Fruit fly (Drosophila melanogaster) whole organism, embryonic: ENCODE measurements around the gene CG1774.

Experiments
- B-H1 ChIP-seq: fragments of 200-800 bp; sonication (Bioruptor generic); IDR thresholded peaks from 3 replicates; pipeline ENCODE4 v1.3.6; 2022; ENCODE audit warnings: missing biosample characterization, missing genetic modification characterization
- CG10274 ChIP-seq: fragments of 200-800 bp; sonication (Bioruptor generic); optimal IDR thresholded peaks from 3 replicates; lab custom pipeline; 2017; ENCODE audit warnings: missing biosample characterization, mild to moderate bottlenecking, missing genetic modification characterization
- CG10431 ChIP-seq: fragments of 200-800 bp; sonication (Bioruptor generic); optimal IDR thresholded peaks from 3 replicates; lab custom pipeline; 2018; ENCODE audit warnings: missing biosample characterization, mild to moderate bottlenecking, missing genetic modification characterization
- CG11398 ChIP-seq: fragments of 200-800 bp; sonication (Bioruptor generic); optimal IDR thresholded peaks from 2 replicates; lab custom pipeline; 2016; ENCODE audit warnings: missing biosample characterization, missing genetic modification characterization
- CG12155 ChIP-seq: fragments of 200-800 bp; sonication (Bioruptor generic); optimal IDR thresholded peaks from 3 replicates; lab custom pipeline; 2016; ENCODE audit warnings: missing biosample characterization, missing genetic modification characterization
- CG12299 ChIP-seq: fragments of 200-800 bp; sonication (Bioruptor generic); optimal IDR thresholded peaks from 2 replicates; lab custom pipeline; 2018; ENCODE audit warnings: missing biosample characterization, mild to moderate bottlenecking, missing genetic modification characterization
- CG13296 ChIP-seq: fragments of 200-800 bp; sonication (Bioruptor generic); optimal IDR thresholded peaks from 3 replicates; lab custom pipeline; 2018; ENCODE audit warnings: missing biosample characterization, mild to moderate bottlenecking, missing genetic modification characterization
- CG15269 ChIP-seq: fragments of 200-800 bp; sonication (Bioruptor generic); optimal IDR thresholded peaks from 2 replicates; lab custom pipeline; 2018; ENCODE audit warnings: missing biosample characterization, mild to moderate bottlenecking, missing genetic modification characterization, moderate library complexity
- CG16863 ChIP-seq: fragments of 200-800 bp; sonication (Bioruptor generic); optimal IDR thresholded peaks from 3 replicates; lab custom pipeline; 2016; ENCODE audit warnings: missing biosample characterization, missing genetic modification characterization
- CG17829 ChIP-seq: fragments of 200-800 bp; optimal IDR thresholded peaks from 2 replicates; lab custom pipeline; 2019; ENCODE audit warnings: missing biosample characterization, mild to moderate bottlenecking, missing genetic modification characterization, moderate library complexity
- CG2120 ChIP-seq: fragments of 200-800 bp; sonication (Bioruptor generic); optimal IDR thresholded peaks from 3 replicates; lab custom pipeline; 2016; ENCODE audit warnings: missing biosample characterization, missing genetic modification characterization
- CG34376 ChIP-seq: fragments of 200-800 bp; sonication (Bioruptor generic); optimal IDR thresholded peaks from 2 replicates; lab custom pipeline; 2018; ENCODE audit warnings: missing biosample characterization, mild to moderate bottlenecking, missing genetic modification characterization
- CG3726 ChIP-seq: fragments of 200-800 bp; sonication (Bioruptor generic); IDR thresholded peaks from 3 replicates; pipeline ENCODE4, ENCODE4 v1.3.6; 2022; ENCODE audit warnings: missing biosample characterization, missing genetic modification characterization
- CG4404 ChIP-seq: fragments of 200-800 bp; sonication (Bioruptor generic); IDR thresholded peaks from 2 replicates; pipeline ENCODE4 v1.3.6; 2022; ENCODE audit warnings: missing biosample characterization, missing genetic modification characterization
- CG6683 ChIP-seq: fragments of 200-800 bp; sonication (Bioruptor generic); optimal IDR thresholded peaks from 2 replicates; lab custom pipeline; 2017; ENCODE audit warnings: missing biosample characterization, mild to moderate bottlenecking, missing genetic modification characterization, missing genetic modification reagents
- CG6854 ChIP-seq: fragments of 200-800 bp; sonication (Bioruptor generic); optimal IDR thresholded peaks from 3 replicates; lab custom pipeline; 2017; ENCODE audit warnings: missing biosample characterization, mild to moderate bottlenecking, missing genetic modification characterization
- CG7372 ChIP-seq: fragments of 200-800 bp; sonication (Bioruptor generic); IDR thresholded peaks from 2 replicates; pipeline ENCODE4 v1.3.6; 2022; ENCODE audit warnings: missing biosample characterization, missing genetic modification characterization
- CG7556 ChIP-seq: fragments of 200-800 bp; sonication (Bioruptor generic); optimal IDR thresholded peaks from 2 replicates; lab custom pipeline; 2017; ENCODE audit warnings: missing biosample characterization, mild to moderate bottlenecking, missing genetic modification characterization
- CG7839 ChIP-seq: fragments of 200-800 bp; sonication (Bioruptor generic); optimal IDR thresholded peaks from 3 replicates; lab custom pipeline; 2018; ENCODE audit warnings: missing biosample characterization, mild to moderate bottlenecking, missing genetic modification characterization, moderate library complexity
- CG8290 ChIP-seq, 3 experiments: fragments of 200-800 bp; sonication (Bioruptor generic); optimal IDR thresholded peaks; 2 replicates each; lab custom pipeline; 2016 to 2019; ENCODE audit warnings: missing biosample characterization in 3 of 3, missing genetic modification characterization in 3 of 3, mild to moderate bottlenecking in 2 of 3, moderate library complexity in 1 of 3
- CG9215 ChIP-seq: fragments of 200-800 bp; sonication (Bioruptor generic); IDR thresholded peaks from 2 replicates; pipeline ENCODE4 v1.3.6; 2022; ENCODE audit warnings: missing biosample characterization, missing genetic modification characterization
- Dbx ChIP-seq: fragments of 200-800 bp; sonication (Bioruptor generic); IDR thresholded peaks from 3 replicates; pipeline ENCODE4 v1.3.6; 2022; ENCODE audit warnings: missing biosample characterization, missing genetic modification characterization
- Dfd ChIP-seq, 2 experiments: fragments of >200 bp; optimal IDR thresholded peaks; 2 replicates each; lab custom pipeline; 2017; ENCODE audit warnings: missing biosample characterization in 2 of 2, missing genetic modification characterization in 2 of 2
- Drgx ChIP-seq: fragments of 200-800 bp; sonication (Bioruptor generic); IDR thresholded peaks from 2 replicates; pipeline ENCODE4 v1.3.6; 2022; ENCODE audit warnings: missing biosample characterization, missing genetic modification characterization
- Jarid2 ChIP-seq: fragments of 200-800 bp; sonication (Bioruptor generic); optimal IDR thresholded peaks from 3 replicates; lab custom pipeline; 2017; ENCODE audit warnings: mild to moderate bottlenecking, missing biosample characterization, missing genetic modification reagents, missing genetic modification characterization
- MESR4 ChIP-seq: fragments of 200-800 bp; sonication (Bioruptor generic); optimal IDR thresholded peaks from 2 replicates; lab custom pipeline; 2018; ENCODE audit warnings: missing biosample characterization, mild to moderate bottlenecking, missing genetic modification characterization, moderate library complexity
- Max ChIP-seq: fragments of 200-800 bp; sonication (Bioruptor generic); optimal IDR thresholded peaks from 2 replicates; lab custom pipeline; 2016; ENCODE audit warnings: missing biosample characterization, mild to moderate bottlenecking, missing genetic modification characterization
- Med ChIP-seq: fragments of 200-800 bp; sonication (Bioruptor generic); peaks from one replicate; lab custom pipeline; 2016; ENCODE audit warnings: missing biosample characterization, missing genetic modification characterization, mild to moderate bottlenecking, inconsistent platforms, moderate library complexity
- NC2α ChIP-seq: fragments of 200-800 bp; sonication (Bioruptor generic); optimal IDR thresholded peaks from 2 replicates; lab custom pipeline; 2016; ENCODE audit warnings: missing biosample characterization, missing genetic modification characterization
- Neu2 ChIP-seq: fragments of 200-800 bp; sonication (Bioruptor generic); optimal IDR thresholded peaks from 3 replicates; lab custom pipeline; 2016; ENCODE audit warnings: missing biosample characterization, missing genetic modification characterization, borderline replicate concordance
- Oli ChIP-seq: fragments of 200-800 bp; sonication (Bioruptor generic); optimal IDR thresholded peaks from 2 replicates; lab custom pipeline; 2018; ENCODE audit warnings: missing biosample characterization, mild to moderate bottlenecking, missing genetic modification characterization, moderate library complexity
- Six4 ChIP-seq: fragments of 200-800 bp; sonication (Bioruptor generic); optimal IDR thresholded peaks from 2 replicates; lab custom pipeline; 2016; ENCODE audit warnings: missing biosample characterization, missing genetic modification characterization
- Trl ChIP-seq, 3 experiments: fragments of >200 bp in 2 of 3; fragments of 200-800 bp in 1 of 3; sonication (Bioruptor generic) in 1 of 3; optimal IDR thresholded peaks; 2 replicates in 1 of 3; 3 replicates in 2 of 3; lab custom pipeline; 2016 to 2017; ENCODE audit warnings: missing biosample characterization in 1 of 3, missing genetic modification characterization in 1 of 3
- cg ChIP-seq: fragments of 200-800 bp; sonication (Bioruptor generic); optimal IDR thresholded peaks from 3 replicates; lab custom pipeline; 2019; ENCODE audit warnings: missing biosample characterization, mild to moderate bottlenecking, missing genetic modification characterization, moderate library complexity
- corto ChIP-seq: fragments of 200-800 bp; sonication (Bioruptor generic); optimal IDR thresholded peaks from 2 replicates; lab custom pipeline; 2016; ENCODE audit warnings: missing biosample characterization, mild to moderate bottlenecking, missing genetic modification characterization, moderate library complexity
- dpn ChIP-seq, 2 experiments: fragments of 200-800 bp; sonication (Bioruptor generic); optimal IDR thresholded peaks; 3 replicates each; lab custom pipeline; 2016; ENCODE audit warnings: missing biosample characterization in 2 of 2, missing genetic modification characterization in 2 of 2
- esg ChIP-seq: fragments of 200-800 bp; sonication (Bioruptor generic); conservative IDR thresholded peaks from 2 replicates; pipeline ENCODE4 v1.3.6; 2022; ENCODE audit warnings: missing biosample characterization, missing genetic modification characterization
- ewg ChIP-seq: fragments of 200-800 bp; sonication (Bioruptor generic); optimal IDR thresholded peaks from 3 replicates; lab custom pipeline; 2017; ENCODE audit warnings: mild to moderate bottlenecking, missing biosample characterization, missing genetic modification reagents, missing genetic modification characterization
- gro ChIP-seq: fragments of 200-800 bp; sonication (Bioruptor generic); optimal IDR thresholded peaks from 2 replicates; lab custom pipeline; 2016; ENCODE audit warnings: missing biosample characterization, missing genetic modification characterization
- pb ChIP-seq: fragments of 200-800 bp; sonication (Bioruptor generic); optimal IDR thresholded peaks from 3 replicates; lab custom pipeline; 2016; ENCODE audit warnings: missing biosample characterization, missing genetic modification characterization
- pnt ChIP-seq: fragments of 200-800 bp; sonication (Bioruptor generic); optimal IDR thresholded peaks from 3 replicates; lab custom pipeline; 2016; ENCODE audit warnings: missing biosample characterization, missing genetic modification characterization
- slbo ChIP-seq: fragments of 200-800 bp; sonication (Bioruptor generic); IDR thresholded peaks from 2 replicates; pipeline ENCODE4 v1.3.6; 2022; ENCODE audit warnings: missing biosample characterization, missing genetic modification characterization
- so ChIP-seq: fragments of 200-800 bp; sonication (Bioruptor generic); IDR thresholded peaks from 3 replicates; pipeline ENCODE4 v1.3.6; 2022; ENCODE audit warnings: missing biosample characterization, missing genetic modification characterization
- z ChIP-seq: fragments of 200-800 bp; sonication (Bioruptor generic); IDR thresholded peaks from 3 replicates; pipeline ENCODE4 v1.3.6; 2022; ENCODE audit warnings: missing biosample characterization, missing genetic modification characterization
- zen ChIP-seq: fragments of 200-800 bp; sonication (Bioruptor generic); optimal IDR thresholded peaks from 3 replicates; lab custom pipeline; 2018; ENCODE audit warnings: missing biosample characterization, mild to moderate bottlenecking, missing genetic modification characterization, moderate library complexity

Gene CG1774

DNA sequence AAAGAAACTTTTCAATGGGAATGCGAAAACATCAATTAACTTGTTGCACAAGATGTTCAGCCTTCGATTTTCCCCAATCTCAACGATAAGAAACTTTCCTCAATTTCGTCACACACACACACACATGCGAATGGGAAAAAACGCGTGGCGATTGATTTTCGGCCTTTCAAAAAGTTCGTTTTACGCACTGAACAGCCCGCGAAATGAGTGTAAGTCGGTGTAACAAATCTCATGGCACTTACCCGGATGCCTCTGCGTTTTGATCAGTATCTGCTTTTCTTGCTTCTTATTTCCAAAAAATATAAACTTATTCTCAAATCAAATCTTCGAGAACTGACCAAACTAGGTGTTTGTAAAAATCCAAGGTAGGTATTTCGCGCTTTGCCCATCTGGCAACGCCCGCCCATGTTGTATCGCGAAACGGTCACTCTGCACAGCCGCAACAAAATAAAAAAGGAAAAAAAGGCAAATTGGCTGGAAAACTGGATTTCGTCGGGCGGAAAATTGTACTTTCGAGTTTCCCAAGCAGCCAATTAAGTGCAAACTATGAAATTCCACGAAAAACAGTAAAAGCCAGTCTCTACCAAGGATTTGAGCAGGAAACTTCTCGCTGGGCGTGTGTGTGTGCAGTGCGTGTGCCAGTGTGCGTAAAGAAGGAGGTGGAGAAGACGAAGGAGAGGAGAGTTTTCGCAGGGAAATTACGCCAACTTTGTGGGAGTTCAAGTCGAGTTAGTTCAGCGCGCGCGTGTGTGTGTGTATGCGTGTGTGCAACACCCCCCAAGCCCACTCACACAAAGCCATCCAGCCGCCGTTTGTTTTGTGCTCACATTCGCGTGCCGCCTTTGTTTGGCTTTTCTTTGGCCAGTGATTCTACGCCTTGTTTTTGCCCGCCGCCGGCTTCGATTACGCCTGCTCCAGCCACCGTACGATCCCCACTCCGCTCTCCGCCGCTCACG, 18.3 kb downstream of the CG1774 start, which contains the start of gene Med (continued):
- no peak for TF ChIP-seq Six4 (GFP tag; lab: Kevin White, UChicago)
- no peak for TF ChIP-seq CG7556
- no peak for TF ChIP-seq NC2α (GFP tag; lab: Kevin White, UChicago)
- TF ChIP-seq CG10274 (GFP tag; lab: Kevin White, UChicago), result no peak
- TF ChIP-seq pb (GFP tag; lab: Kevin White, UChicago), result no peak
- TF ChIP-seq MESR4 (GFP tag; lab: Kevin White, UChicago), result peak; percentile 79
- TF ChIP-seq CG13296, result no peak
- TF ChIP-seq CG17829 (tag; lab: Kevin White, UChicago), result peak; percentile 31

DNA sequence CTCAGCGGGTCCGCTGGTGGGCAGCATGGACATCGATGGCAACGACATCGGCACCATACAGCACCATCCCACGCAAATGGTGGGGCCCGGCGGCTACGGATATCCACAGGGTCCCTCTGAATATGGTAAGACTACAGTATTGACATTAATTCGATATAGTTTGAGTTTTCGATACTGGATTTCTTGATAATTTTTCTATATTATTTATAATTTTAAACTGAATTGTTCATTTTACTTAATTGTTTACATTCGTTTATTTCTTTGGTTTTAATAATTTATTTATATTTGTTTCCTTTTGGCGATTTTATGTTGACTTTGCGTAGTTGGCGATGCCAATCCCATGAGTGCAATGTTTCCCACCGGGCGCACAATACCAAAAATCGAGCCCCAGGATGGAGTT, 20.0 kb downstream of the CG1774 start, which contains the start of gene CycG:
TSS of gene CycG (minus strand) at position 101 of the 400 bp plus-strand sequence.
- TF ChIP-seq slbo (no peak), esg (GFP tag; lab: Robert Waterston, UW) (no peak), so (GFP tag; lab: Robert Waterston, UW) (no peak), Med (peak; percentile 48), CG12299 (tag; lab: Kevin White, UChicago) (no peak), CG3726 (no peak), CG8290 (GFP tag; optimal IDR thresholded peaks at IDR 0.05; lab: Kevin White, UChicago) (no peak), CG8290 (tag; optimal IDR thresholded peaks at IDR 0.05; lab: Kevin White, UChicago) (no peak)

dm6 chr3R:31616001-31616400, 23.4 kb downstream of the CG1774 start, which contains the start of the genes Mnat9 and CG1792:
Gene Mnat9 (minus strand): TSS chr3R:31616160.
Gene CG1792 (plus strand): TSS chr3R:31616303.
- TF ChIP-seq zen (tag; lab: Kevin White, UChicago) (peak; percentile 98), Med (peak; percentile 100), CG15269 (peak; percentile 98), z (peak; percentile 80), CG16863 (peak; percentile 99), Dfd (GFP tag; optimal IDR thresholded peaks at IDR 0.05; lab: Kevin White, UChicago) (no peak), Max (GFP tag; lab: Kevin White, UChicago) (peak; percentile 99), CG13296 (peak; percentile 96), Neu2 (GFP tag; lab: Kevin White, UChicago) (peak; percentile 90), CG6683 (peak; percentile 94), CG12155 (peak; percentile 98), CG4404 (GFP tag; lab: Robert Waterston, UW) (peak; percentile 96), CG6854 (GFP tag; lab: Kevin White, UChicago) (peak; percentile 94), Drgx (GFP tag; lab: Robert Waterston, UW) (peak; percentile 99), pnt (GFP tag; lab: Kevin White, UChicago) (peak; percentile 99), CG2120 (peak; percentile 99), CG10431 (GFP tag; lab: Kevin White, UChicago) (peak; percentile 82), Dbx (GFP tag; lab: Robert Waterston, UW) (peak; percentile 99), CG7839 (tag; lab: Kevin White, UChicago) (peak; percentile 98), Oli (tag; lab: Kevin White, UChicago) (peak; percentile 97), CG9215 (GFP tag; lab: Robert Waterston, UW) (peak; percentile 96), corto (GFP tag; lab: Kevin White, UChicago) (peak; percentile 92), B-H1 (GFP tag; lab: Robert Waterston, UW) (peak; percentile 99), dpn (GFP tag; optimal IDR thresholded peaks at IDR 0.05; lab: Kevin White, UChicago) (peak; percentile 99), ewg (GFP tag; lab: Kevin White, UChicago) (peak; percentile 97), cg (GFP tag; lab: Kevin White, UChicago) (peak; percentile 8), CG11398 (GFP tag; lab: Kevin White, UChicago) (peak; percentile 98), Jarid2 (GFP tag; lab: Kevin White, UChicago) (peak; percentile 88), gro (GFP tag; lab: Kevin White, UChicago) (peak; percentile 99), Trl (optimal IDR thresholded peaks at IDR 0.05; lab: Kevin White, UChicago) (no peak), Trl (GFP tag; optimal IDR thresholded peaks at IDR 0.05; lab: Kevin White, UChicago) (peak; percentile 99), CG7372 (GFP tag; lab: Robert Waterston, UW) (peak; percentile 98), CG34376 (GFP tag; lab: Kevin White, UChicago) (peak; percentile 93)
